Fruit fly (Drosophila melanogaster) whole organism, embryonic: ENCODE data around the gene CG10948.

Source experiments
- BEAF-32 ChIP-seq: fragments of 200-800 bp; sonication (Bioruptor generic); optimal IDR thresholded peaks from 3 replicates; lab custom pipeline; 2017; ENCODE audit warnings: missing biosample characterization, missing genetic modification characterization, mild to moderate bottlenecking, moderate library complexity, missing genetic modification reagents
- Blimp-1 ChIP-seq: fragments of 200-800 bp; sonication (Bioruptor generic); optimal IDR thresholded peaks from 3 replicates; lab custom pipeline; 2018; ENCODE audit warnings: missing biosample characterization, missing genetic modification characterization, mild to moderate bottlenecking, moderate library complexity, missing genetic modification reagents
- BtbVII ChIP-seq: fragments of 200-800 bp; sonication (Bioruptor generic); optimal IDR thresholded peaks from 3 replicates; lab custom pipeline; 2017; ENCODE audit warnings: missing biosample characterization, mild to moderate bottlenecking, missing genetic modification characterization
- CG12071 ChIP-seq: fragments of 200-800 bp; sonication (Bioruptor generic); optimal IDR thresholded peaks from 3 replicates; lab custom pipeline; 2018; ENCODE audit warnings: missing biosample characterization, mild to moderate bottlenecking, missing genetic modification characterization
- CG12219 ChIP-seq: fragments of 200-800 bp; sonication (Bioruptor generic); optimal IDR thresholded peaks from 3 replicates; lab custom pipeline; 2018; ENCODE audit warnings: missing biosample characterization, mild to moderate bottlenecking, missing genetic modification characterization
- CG12299 ChIP-seq: fragments of 200-800 bp; sonication (Bioruptor generic); optimal IDR thresholded peaks from 2 replicates; lab custom pipeline; 2018; ENCODE audit warnings: missing biosample characterization, mild to moderate bottlenecking, missing genetic modification characterization
- CG2120 ChIP-seq: fragments of 200-800 bp; sonication (Bioruptor generic); optimal IDR thresholded peaks from 3 replicates; lab custom pipeline; 2016; ENCODE audit warnings: missing biosample characterization, missing genetic modification characterization
- CG2129 ChIP-seq: fragments of 200-800 bp; sonication (Bioruptor generic); IDR thresholded peaks from 2 replicates; pipeline ENCODE4 v1.3.6; 2022; ENCODE audit warnings: missing biosample characterization, missing genetic modification characterization; ENCODE audit not compliant: partially characterized antibody
- CG2202 ChIP-seq: fragments of 200-800 bp; sonication (Bioruptor generic); optimal IDR thresholded peaks from 2 replicates; lab custom pipeline; 2018; ENCODE audit warnings: missing biosample characterization, mild to moderate bottlenecking, missing genetic modification characterization
- CG31441 ChIP-seq: fragments of 200-800 bp; sonication (Bioruptor generic); IDR thresholded peaks from 2 replicates; pipeline ENCODE4 v1.3.6; 2022; ENCODE audit warnings: missing biosample characterization, missing genetic modification characterization
- CG3281 ChIP-seq: fragments of 200-800 bp; sonication (Bioruptor generic); optimal IDR thresholded peaks from 3 replicates; lab custom pipeline; 2017; ENCODE audit warnings: missing biosample characterization, mild to moderate bottlenecking, missing genetic modification characterization
- CG6854 ChIP-seq: fragments of 200-800 bp; sonication (Bioruptor generic); optimal IDR thresholded peaks from 3 replicates; lab custom pipeline; 2017; ENCODE audit warnings: missing biosample characterization, mild to moderate bottlenecking, missing genetic modification characterization
- CG7372 ChIP-seq: fragments of 200-800 bp; sonication (Bioruptor generic); IDR thresholded peaks from 2 replicates; pipeline ENCODE4 v1.3.6; 2022; ENCODE audit warnings: missing biosample characterization, missing genetic modification characterization
- CG8089 ChIP-seq: fragments of 200-800 bp; sonication (Bioruptor generic); optimal IDR thresholded peaks from 3 replicates; lab custom pipeline; 2016; ENCODE audit warnings: missing biosample characterization, missing genetic modification characterization
- CG9609 ChIP-seq: fragments of 200-800 bp; sonication (Bioruptor generic); optimal IDR thresholded peaks from 3 replicates; lab custom pipeline; 2016; ENCODE audit warnings: missing biosample characterization, missing genetic modification characterization
- CG9817 ChIP-seq: fragments of 200-800 bp; sonication (Bioruptor generic); optimal IDR thresholded peaks from 2 replicates; lab custom pipeline; 2018; ENCODE audit warnings: missing biosample characterization, mild to moderate bottlenecking, missing genetic modification characterization, moderate library complexity
- Dbx ChIP-seq: fragments of 200-800 bp; sonication (Bioruptor generic); IDR thresholded peaks from 3 replicates; pipeline ENCODE4 v1.3.6; 2022; ENCODE audit warnings: missing biosample characterization, missing genetic modification characterization
- E2f1 ChIP-seq: fragments of 200-800 bp; sonication (Bioruptor generic); IDR thresholded peaks from 2 replicates; pipeline ENCODE4 v1.3.6; 2022; ENCODE audit warnings: missing biosample characterization, missing genetic modification characterization
- E2f2 ChIP-seq: fragments of 200-800 bp; sonication (Bioruptor generic); IDR thresholded peaks from 2 replicates; pipeline ENCODE4 v1.3.6; 2022; ENCODE audit warnings: missing biosample characterization, missing genetic modification characterization
- HLH3B ChIP-seq: fragments of 200-800 bp; sonication (Bioruptor generic); IDR thresholded peaks from 2 replicates; pipeline ENCODE4 v1.3.6; 2022; ENCODE audit warnings: missing biosample characterization, missing genetic modification characterization
- HLH54F ChIP-seq: fragments of 200-800 bp; sonication (Bioruptor generic); optimal IDR thresholded peaks from 3 replicates; lab custom pipeline; 2016; ENCODE audit warnings: missing biosample characterization, missing genetic modification characterization
- HLHmδ ChIP-seq: fragments of 200-800 bp; sonication (Bioruptor generic); optimal IDR thresholded peaks from 2 replicates; lab custom pipeline; 2018; ENCODE audit warnings: missing biosample characterization, mild to moderate bottlenecking, missing genetic modification characterization, moderate library complexity
- Hey ChIP-seq: fragments of 200-800 bp; sonication (Bioruptor generic); optimal IDR thresholded peaks from 3 replicates; lab custom pipeline; 2018; ENCODE audit warnings: missing biosample characterization, mild to moderate bottlenecking, missing genetic modification characterization
- HmgZ ChIP-seq: fragments of 200-800 bp; sonication (Bioruptor generic); optimal IDR thresholded peaks from 2 replicates; lab custom pipeline; 2018; ENCODE audit warnings: missing biosample characterization, mild to moderate bottlenecking, missing genetic modification characterization
- Lpt ChIP-seq: fragments of >200 bp; optimal IDR thresholded peaks from 2 replicates; lab custom pipeline; 2018; ENCODE audit warnings: missing biosample characterization, missing genetic modification characterization
- MBD-R2 ChIP-seq: fragments of 200-800 bp; sonication (Bioruptor generic); IDR thresholded peaks from 2 replicates; pipeline ENCODE4 v1.3.6; 2022; ENCODE audit warnings: missing biosample characterization, missing genetic modification characterization
- Optix ChIP-seq: fragments of 200-800 bp; sonication (Bioruptor generic); IDR thresholded peaks from 3 replicates; pipeline ENCODE4 v1.3.6; 2022; ENCODE audit warnings: missing biosample characterization, missing genetic modification characterization
- Scr ChIP-seq: fragments of 200-800 bp; sonication (Bioruptor generic); IDR thresholded peaks from 2 replicates; pipeline ENCODE4 v1.3.6; 2022; ENCODE audit warnings: missing biosample characterization, missing genetic modification characterization; ENCODE audit not compliant: partially characterized antibody
- Side ChIP-seq: fragments of 200-800 bp; sonication (Bioruptor generic); optimal IDR thresholded peaks from 2 replicates; lab custom pipeline; 2016; ENCODE audit warnings: missing biosample characterization, missing genetic modification characterization
- Sox100B ChIP-seq: fragments of 200-800 bp; sonication (Bioruptor generic); optimal IDR thresholded peaks from 3 replicates; lab custom pipeline; 2018; ENCODE audit warnings: missing biosample characterization, mild to moderate bottlenecking, missing genetic modification characterization
- Stat92E ChIP-seq, 3 experiments: fragments of >200 bp in 2 of 3; fragments of 200-800 bp in 1 of 3; sonication (Bioruptor generic) in 1 of 3; optimal IDR thresholded peaks; 2 replicates each; lab custom pipeline; 2017 to 2019; ENCODE audit warnings: missing biosample characterization in 3 of 3, missing genetic modification characterization in 3 of 3, mild to moderate bottlenecking in 1 of 3, moderate library complexity in 1 of 3
- Xbp1 ChIP-seq: fragments of 200-800 bp; sonication (Bioruptor generic); optimal IDR thresholded peaks from 3 replicates; lab custom pipeline; 2016; ENCODE audit warnings: missing biosample characterization, mild to moderate bottlenecking, missing genetic modification characterization
- amos ChIP-seq: fragments of 200-800 bp; sonication (Bioruptor generic); IDR thresholded peaks from 2 replicates; pipeline ENCODE4 v1.3.6; 2022; ENCODE audit warnings: missing biosample characterization, missing genetic modification characterization; ENCODE audit not compliant: partially characterized antibody
- ara ChIP-seq: fragments of 200-800 bp; sonication (Bioruptor generic); IDR thresholded peaks from 2 replicates; pipeline ENCODE4 v1.3.6; 2022; ENCODE audit warnings: missing biosample characterization, missing genetic modification characterization
- bcd ChIP-seq: fragments of 200-800 bp; sonication (Bioruptor generic); optimal IDR thresholded peaks from 2 replicates; lab custom pipeline; 2017; ENCODE audit warnings: missing biosample characterization, mild to moderate bottlenecking, missing genetic modification characterization
- bowl ChIP-seq: fragments of 200-800 bp; sonication (Bioruptor generic); IDR thresholded peaks from 2 replicates; pipeline ENCODE4 v1.3.6; 2022; ENCODE audit warnings: missing biosample characterization, missing genetic modification characterization
- chif ChIP-seq, 2 experiments: fragments of 200-800 bp; sonication (Bioruptor generic); optimal IDR thresholded peaks; 3 replicates each; lab custom pipeline; 2016; ENCODE audit warnings: missing biosample characterization in 2 of 2, missing genetic modification characterization in 2 of 2
- crc ChIP-seq: fragments of 200-800 bp; sonication (Bioruptor generic); optimal IDR thresholded peaks from 2 replicates; lab custom pipeline; 2016; ENCODE audit warnings: missing biosample characterization, missing genetic modification characterization
- dan ChIP-seq: fragments of 200-800 bp; sonication (Bioruptor generic); IDR thresholded peaks from 2 replicates; pipeline ENCODE4 v1.3.6; 2022; ENCODE audit warnings: missing biosample characterization, missing genetic modification characterization
- grau ChIP-seq: fragments of 200-800 bp; optimal IDR thresholded peaks from 3 replicates; lab custom pipeline; 2019; ENCODE audit warnings: missing biosample characterization, mild to moderate bottlenecking, missing genetic modification characterization, moderate library complexity
- gsb ChIP-seq: fragments of 200-800 bp; sonication (Bioruptor generic); IDR thresholded peaks from 2 replicates; pipeline ENCODE4 v1.3.6; 2022; ENCODE audit warnings: missing biosample characterization, missing genetic modification characterization
- knrl ChIP-seq: fragments of 200-800 bp; sonication (Bioruptor generic); IDR thresholded peaks from 3 replicates; pipeline ENCODE4 v1.3.6; 2022; ENCODE audit warnings: missing biosample characterization, missing genetic modification characterization; ENCODE audit not compliant: partially characterized antibody
- odd ChIP-seq: fragments of 200-800 bp; sonication (Bioruptor generic); optimal IDR thresholded peaks from 2 replicates; lab custom pipeline; 2017; ENCODE audit warnings: missing biosample characterization, mild to moderate bottlenecking, missing genetic modification characterization
- otp ChIP-seq: fragments of 200-800 bp; sonication (Bioruptor generic); IDR thresholded peaks from 3 replicates; pipeline ENCODE4, ENCODE4 v1.3.6; 2022; ENCODE audit warnings: missing biosample characterization, missing genetic modification characterization
- pho ChIP-seq: fragments of 200-800 bp; sonication (Bioruptor generic); optimal IDR thresholded peaks from 2 replicates; lab custom pipeline; 2016; ENCODE audit warnings: missing biosample characterization, missing genetic modification characterization
- ro ChIP-seq: fragments of 200-800 bp; sonication (Bioruptor generic); IDR thresholded peaks from 2 replicates; pipeline ENCODE4 v1.3.6; 2022; ENCODE audit warnings: missing biosample characterization, missing genetic modification characterization
- sim ChIP-seq: fragments of 200-800 bp; sonication (Bioruptor generic); IDR thresholded peaks from 2 replicates; pipeline ENCODE4 v1.3.6; 2022; ENCODE audit warnings: missing biosample characterization, missing genetic modification characterization
- tup ChIP-seq: fragments of 200-800 bp; sonication (Bioruptor generic); optimal IDR thresholded peaks from 2 replicates; lab custom pipeline; 2016; ENCODE audit warnings: missing biosample characterization, mild to moderate bottlenecking, missing genetic modification characterization, moderate library complexity
- wdn ChIP-seq: fragments of 200-800 bp; sonication (Bioruptor generic); IDR thresholded peaks from 2 replicates; pipeline ENCODE4 v1.3.6; 2022; ENCODE audit warnings: missing biosample characterization, missing genetic modification characterization

Gene CG10948

dm6 chr3L:12843056-12843799 is 6.7 kb downstream of the CG10948 start, which contains the start of gene nebu (continued):
- TF ChIP-seq HmgZ (tag; lab: Kevin White, UChicago) (peak; percentile 98), CG2120 (GFP tag; lab: Kevin White, UChicago) (peak; percentile 99), Side (GFP tag; lab: Kevin White, UChicago) (peak; percentile 97), ro (peak; percentile 84; the same call in 1 of the 2 replicates), CG3281 (GFP tag; lab: Kevin White, UChicago) (peak; percentile 98), E2f2 (GFP tag; lab: Robert Waterston, UW) (peak; percentile 81), MBD-R2 (peak; percentile 96), CG7372 (GFP tag; lab: Robert Waterston, UW) (peak; percentile 95), Scr (GFP tag; lab: Robert Waterston, UW) (no peak), wdn (GFP tag; lab: Robert Waterston, UW) (peak; percentile 97), HLH54F (GFP tag; lab: Kevin White, UChicago) (peak; percentile 98), Blimp-1 (GFP tag; lab: Kevin White, UChicago) (peak; percentile 88), otp (GFP tag; lab: Robert Waterston, UW) (peak; percentile 92), CG2202 (tag; lab: Kevin White, UChicago) (peak; percentile 66), CG12071 (GFP tag; lab: Kevin White, UChicago) (peak; percentile 96), CG31441 (peak; percentile 94), HLHmδ (no peak), chif (GFP tag; optimal IDR thresholded peaks at IDR 0.05; lab: Kevin White, UChicago) (peak; percentile 92 to 95), Optix (no peak), bowl (GFP tag; lab: Robert Waterston, UW) (peak; percentile 89), grau (tag; lab: Kevin White, UChicago) (peak; percentile 96), gsb (GFP tag; lab: Robert Waterston, UW) (peak; percentile 96), bcd (GFP tag; lab: Kevin White, UChicago) (peak; percentile 97), CG9817 (tag; lab: Kevin White, UChicago) (peak; percentile 97), BEAF-32 (GFP tag; lab: Kevin White, UChicago) (peak; percentile 14), knrl (GFP tag; lab: Robert Waterston, UW) (no peak), ara (GFP tag; lab: Robert Waterston, UW) (no peak; the same call in 1 of the 2 replicates), odd (GFP tag; lab: Kevin White, UChicago) (peak; percentile 91), CG12219 (peak; percentile 93), CG2129 (GFP tag; lab: Robert Waterston, UW) (no peak), crc (GFP tag; lab: Kevin White, UChicago) (peak; percentile 95), Hey (tag; lab: Kevin White, UChicago) (peak; percentile 83), BtbVII (GFP tag; lab: Kevin White, UChicago) (peak; percentile 97), E2f1 (GFP tag; lab: Robert Waterston, UW) (peak; percentile 97), CG9609 (GFP tag; lab: Kevin White, UChicago) (peak; percentile 97), Xbp1 (GFP tag; lab: Kevin White, UChicago) (peak; percentile 96), Dbx (GFP tag; lab: Robert Waterston, UW) (peak; percentile 99), pho (GFP tag; lab: Kevin White, UChicago) (peak; percentile 99), tup (peak; percentile 93), dan (GFP tag; lab: Robert Waterston, UW) (no peak), HLH3B (GFP tag; lab: Robert Waterston, UW) (peak; percentile 96), CG8089 (GFP tag; lab: Kevin White, UChicago) (peak; percentile 92), sim (GFP tag; lab: Robert Waterston, UW) (peak; percentile 87), amos (GFP tag; lab: Robert Waterston, UW) (no peak), Lpt (GFP tag; lab: Kevin White, UChicago) (no peak), CG6854 (GFP tag; lab: Kevin White, UChicago) (peak; percentile 94), CG12299 (tag; lab: Kevin White, UChicago) (peak; percentile 93), Sox100B (GFP tag; lab: Kevin White, UChicago) (peak; percentile 87), Stat92E (GFP tag; optimal IDR thresholded peaks at IDR 0.05; lab: Kevin White, UChicago) (no peak)
